Worm (Caenorhabditis elegans) whole organism, midembryonic: ENCODE data around the gene Y39A1A.18.

Experiments
- klf-2 ChIP-seq: fragments of 200-800 bp; sonication (Bioruptor generic); conservative IDR thresholded peaks from 2 replicates; pipeline ENCODE4 v1.3.6; 2022; ENCODE audit warnings: missing genetic modification reagents, missing genetic modification characterization, missing compliant biosample characterization
- ref-1 ChIP-seq: fragments of 200-800 bp; sonication (Bioruptor generic); conservative IDR thresholded peaks from 2 replicates; pipeline ENCODE4 v1.3.6; 2022; ENCODE audit warnings: missing genetic modification reagents, missing genetic modification characterization, missing compliant biosample characterization
- ztf-23 ChIP-seq: fragments of 200-800 bp; sonication (Bioruptor generic); IDR thresholded peaks from 2 replicates; pipeline ENCODE4 v1.3.6; 2022; ENCODE audit warnings: missing genetic modification reagents, missing genetic modification characterization, missing compliant biosample characterization

DNA sequence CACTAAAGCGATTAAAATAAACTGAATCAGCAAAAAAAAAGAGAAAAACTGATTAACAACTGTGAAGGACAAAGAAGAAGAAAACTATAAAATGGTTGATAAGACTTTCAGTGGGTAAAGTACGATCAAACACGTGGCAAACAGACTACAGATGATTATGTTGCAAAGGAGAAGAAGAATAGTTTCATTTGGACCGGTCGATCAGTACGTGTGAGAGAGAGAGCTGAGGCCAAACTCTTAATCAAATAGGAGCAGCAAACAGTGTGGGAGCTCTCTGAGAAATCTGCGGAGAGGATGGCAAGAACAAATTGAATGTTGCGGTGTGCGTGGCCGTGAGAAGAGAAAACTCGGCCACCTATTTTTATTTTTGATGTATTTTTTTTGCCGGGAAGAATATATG lies 24.8 kb upstream of the Y39A1A.18 start:
- TF ChIP-seq ztf-23 (GFP tag; lab: Robert Waterston, UW): no peak
- no peak for TF ChIP-seq ref-1
- no peak for TF ChIP-seq klf-2
